Fruit fly (Drosophila melanogaster) whole organism, adult: Measurements from ENCODE around the gene ncd.

ENCODE experiments used
- CG11617 ChIP-seq: fragments of 200-800 bp; sonication (Bioruptor generic); optimal IDR thresholded peaks from 2 replicates; lab custom pipeline; 2017; ENCODE audit warnings: mild to moderate bottlenecking, missing biosample characterization, missing genetic modification reagents, missing genetic modification characterization
- CG12768 ChIP-seq: fragments of 200-800 bp; sonication (Bioruptor generic); optimal IDR thresholded peaks from 2 replicates; lab custom pipeline; 2017; ENCODE audit warnings: missing biosample characterization, missing genetic modification characterization, mild to moderate bottlenecking, moderate library complexity, missing genetic modification reagents
- CG14711 ChIP-seq: fragments of 200-800 bp; sonication (Bioruptor generic); optimal IDR thresholded peaks from 2 replicates; lab custom pipeline; 2018; ENCODE audit warnings: missing biosample characterization, mild to moderate bottlenecking, missing genetic modification characterization, moderate library complexity
- CG1620 ChIP-seq: fragments of 200-800 bp; sonication (Bioruptor generic); optimal IDR thresholded peaks from 2 replicates; lab custom pipeline; 2016; ENCODE audit warnings: missing biosample characterization, missing genetic modification characterization
- CG33017 ChIP-seq: fragments of 200-800 bp; sonication (Bioruptor generic); optimal IDR thresholded peaks from 2 replicates; lab custom pipeline; 2018; ENCODE audit warnings: missing biosample characterization, mild to moderate bottlenecking, missing genetic modification characterization, moderate library complexity
- CG5204 ChIP-seq: fragments of 200-800 bp; sonication (Bioruptor generic); optimal IDR thresholded peaks from 2 replicates; lab custom pipeline; 2016; ENCODE audit warnings: missing biosample characterization, missing genetic modification characterization
- CG7045 ChIP-seq: fragments of 200-800 bp; sonication (Bioruptor generic); optimal IDR thresholded peaks from 2 replicates; lab custom pipeline; 2017; ENCODE audit warnings: missing biosample characterization, mild to moderate bottlenecking, missing genetic modification characterization
- CG7101 ChIP-seq: fragments of 200-800 bp; sonication (Bioruptor generic); optimal IDR thresholded peaks from 2 replicates; lab custom pipeline; 2018; ENCODE audit warnings: missing biosample characterization, mild to moderate bottlenecking, missing genetic modification characterization, moderate library complexity
- Clk ChIP-seq: fragments of 200-800 bp; sonication (Bioruptor generic); optimal IDR thresholded peaks from 2 replicates; lab custom pipeline; 2017; ENCODE audit warnings: missing biosample characterization, missing genetic modification characterization
- Crg-1 ChIP-seq: fragments of 200-800 bp; sonication (Bioruptor generic); optimal IDR thresholded peaks from 2 replicates; lab custom pipeline; 2016; ENCODE audit warnings: missing biosample characterization, missing genetic modification characterization
- Hr96 ChIP-seq: fragments of 200-800 bp; sonication (Bioruptor generic); optimal IDR thresholded peaks from 2 replicates; lab custom pipeline; 2016; ENCODE audit warnings: missing biosample characterization, missing genetic modification characterization
- Mnt ChIP-seq: fragments of 200-800 bp; sonication (Bioruptor generic); optimal IDR thresholded peaks from 2 replicates; lab custom pipeline; 2016; ENCODE audit warnings: missing biosample characterization, mild to moderate bottlenecking, missing genetic modification characterization
- bab1 ChIP-seq: fragments of 200-800 bp; sonication (Bioruptor generic); optimal IDR thresholded peaks from 3 replicates; lab custom pipeline; 2019; ENCODE audit warnings: missing biosample characterization, mild to moderate bottlenecking, missing genetic modification characterization, moderate library complexity
- cic ChIP-seq: fragments of 200-800 bp; sonication (Bioruptor generic); optimal IDR thresholded peaks from 2 replicates; lab custom pipeline; 2017; ENCODE audit warnings: missing biosample characterization, mild to moderate bottlenecking, missing genetic modification characterization, moderate library complexity
- cnc ChIP-seq, 2 experiments: fragments of >200 bp; optimal IDR thresholded peaks; 2 replicates each; lab custom pipeline; 2017
- kay ChIP-seq: fragments of 200-800 bp; sonication (Bioruptor generic); peaks from one replicate; lab custom pipeline; 2016; ENCODE audit warnings: missing biosample characterization, missing genetic modification characterization, borderline replicate concordance
- ovo ChIP-seq: fragments of 200-800 bp; sonication (Bioruptor generic); optimal IDR thresholded peaks from 2 replicates; lab custom pipeline; 2016; ENCODE audit warnings: missing biosample characterization, missing genetic modification characterization
- pad ChIP-seq: fragments of 200-800 bp; sonication (Bioruptor generic); optimal IDR thresholded peaks from 3 replicates; lab custom pipeline; 2017; ENCODE audit warnings: missing biosample characterization, missing genetic modification characterization, mild to moderate bottlenecking, moderate library complexity, missing genetic modification reagents
- tj ChIP-seq: fragments of 200-800 bp; sonication (Bioruptor generic); optimal IDR thresholded peaks from 3 replicates; lab custom pipeline; 2017; ENCODE audit warnings: missing biosample characterization, mild to moderate bottlenecking, missing genetic modification characterization, moderate library complexity
- toe ChIP-seq: fragments of 200-800 bp; sonication (Bioruptor generic); optimal IDR thresholded peaks from 2 replicates; lab custom pipeline; 2016; ENCODE audit warnings: missing biosample characterization, missing genetic modification characterization

Gene ncd

dm6 chr3R:29786016-29786996, 20.6 kb downstream of the ncd start:
- no peak for TF ChIP-seq CG5204
- TF ChIP-seq tj (GFP tag; lab: Kevin White, UChicago), result peak; percentile 84
- TF ChIP-seq CG12768 (GFP tag; lab: Kevin White, UChicago), result no peak
- no peak for TF ChIP-seq cic
- peak; percentile 87 for TF ChIP-seq kay
- no peak for TF ChIP-seq CG7045 (GFP tag; lab: Kevin White, UChicago)
- no peak for TF ChIP-seq bab1 (GFP tag; lab: Kevin White, UChicago)
- TF ChIP-seq CG14711 (tag; lab: Kevin White, UChicago), result peak; percentile 37
- TF ChIP-seq CG1620 (GFP tag; lab: Kevin White, UChicago), result no peak

dm6 chr3R:29785242-29785641, 21.7 kb downstream of the ncd start:
- TF ChIP-seq CG7101, result no peak
- TF ChIP-seq CG11617 (GFP tag; lab: Kevin White, UChicago), result no peak
- TF ChIP-seq cnc (optimal IDR thresholded peaks at IDR 0.05; lab: Kevin White, UChicago), result no peak
- TF ChIP-seq CG14711 (tag; lab: Kevin White, UChicago), result no peak
- TF ChIP-seq CG12768 (GFP tag; lab: Kevin White, UChicago), result no peak
- TF ChIP-seq CG7045 (GFP tag; lab: Kevin White, UChicago), result no peak
- TF ChIP-seq Mnt (GFP tag; lab: Kevin White, UChicago), result no peak
- TF ChIP-seq Crg-1 (GFP tag; lab: Kevin White, UChicago), result no peak
- TF ChIP-seq toe, result no peak
- TF ChIP-seq Hr96 (GFP tag; lab: Kevin White, UChicago), result no peak
- no peak for TF ChIP-seq pad (GFP tag; lab: Kevin White, UChicago)
- TF ChIP-seq tj (GFP tag; lab: Kevin White, UChicago), result no peak
- no peak for TF ChIP-seq bab1 (GFP tag; lab: Kevin White, UChicago)

DNA sequence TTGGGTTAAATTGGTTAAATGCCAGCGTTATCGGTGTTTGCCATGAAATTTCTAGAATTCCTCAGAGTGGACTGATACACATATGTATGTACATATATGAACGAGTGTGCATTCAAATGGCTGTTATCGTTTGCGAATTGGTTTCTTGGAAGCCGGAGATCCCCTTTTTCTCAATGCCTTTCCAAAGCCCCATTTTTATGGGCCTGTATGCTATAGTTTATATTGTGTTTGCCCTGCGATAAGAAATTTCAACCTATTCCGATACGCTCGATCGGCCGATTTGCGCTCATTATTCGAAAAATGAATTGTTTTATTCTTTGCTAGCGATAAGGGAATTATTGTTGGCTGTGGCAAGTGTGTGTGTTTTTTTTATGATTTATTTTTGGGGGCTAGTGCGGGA, 23.7 kb downstream of the ncd start:
- TF ChIP-seq Mnt (GFP tag; lab: Kevin White, UChicago) (no peak), tj (GFP tag; lab: Kevin White, UChicago) (no peak), bab1 (GFP tag; lab: Kevin White, UChicago) (no peak), CG7045 (GFP tag; lab: Kevin White, UChicago) (no peak), ovo (GFP tag; lab: Kevin White, UChicago) (no peak), Clk (GFP tag; lab: Kevin White, UChicago) (no peak), CG1620 (GFP tag; lab: Kevin White, UChicago) (no peak), Hr96 (GFP tag; lab: Kevin White, UChicago) (no peak), cic (no peak), toe (no peak), CG11617 (GFP tag; lab: Kevin White, UChicago) (no peak), cnc (optimal IDR thresholded peaks at IDR 0.05; lab: Kevin White, UChicago) (no peak), CG12768 (GFP tag; lab: Kevin White, UChicago) (no peak), CG5204 (no peak), kay (no peak), CG14711 (tag; lab: Kevin White, UChicago) (no peak), CG7101 (no peak)

DNA sequence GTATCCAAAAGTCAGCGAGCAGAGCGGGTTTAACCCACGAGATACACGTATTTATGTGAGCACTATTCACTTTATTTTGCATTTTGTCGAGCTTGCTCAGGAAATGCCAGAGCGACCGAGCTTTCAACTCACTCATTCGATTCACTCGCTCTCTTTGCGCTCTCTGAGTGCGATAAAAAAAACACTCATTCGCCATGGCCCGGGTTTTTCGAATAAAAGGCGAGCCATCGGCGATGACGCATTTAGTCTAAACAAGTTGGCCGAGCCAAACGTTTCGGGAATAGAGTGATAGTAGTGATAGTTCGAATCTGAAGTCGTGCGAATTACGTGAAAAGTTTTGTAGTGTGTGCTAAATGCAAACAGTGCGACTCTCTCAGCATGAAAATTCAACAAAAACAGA, 24.6 kb downstream of the ncd start:
- TF ChIP-seq Clk (GFP tag; lab: Kevin White, UChicago) (no peak), tj (GFP tag; lab: Kevin White, UChicago) (peak; percentile 83), CG5204 (no peak), CG12768 (GFP tag; lab: Kevin White, UChicago) (peak; percentile 57), Mnt (GFP tag; lab: Kevin White, UChicago) (peak; percentile 82), Crg-1 (GFP tag; lab: Kevin White, UChicago) (peak; percentile 3), CG1620 (GFP tag; lab: Kevin White, UChicago) (no peak), cic (peak; percentile 86), CG7101 (peak; percentile 58), CG7045 (GFP tag; lab: Kevin White, UChicago) (no peak), bab1 (GFP tag; lab: Kevin White, UChicago) (peak; percentile 67), ovo (GFP tag; lab: Kevin White, UChicago) (no peak), cnc (optimal IDR thresholded peaks at IDR 0.05; lab: Kevin White, UChicago) (no peak), toe (peak; percentile 39), CG11617 (GFP tag; lab: Kevin White, UChicago) (peak; percentile 42), Hr96 (GFP tag; lab: Kevin White, UChicago) (no peak), CG14711 (tag; lab: Kevin White, UChicago) (peak; percentile 31), pad (GFP tag; lab: Kevin White, UChicago) (peak; percentile 10), kay (no peak), CG33017 (tag; lab: Kevin White, UChicago) (peak; percentile 57)

DNA sequence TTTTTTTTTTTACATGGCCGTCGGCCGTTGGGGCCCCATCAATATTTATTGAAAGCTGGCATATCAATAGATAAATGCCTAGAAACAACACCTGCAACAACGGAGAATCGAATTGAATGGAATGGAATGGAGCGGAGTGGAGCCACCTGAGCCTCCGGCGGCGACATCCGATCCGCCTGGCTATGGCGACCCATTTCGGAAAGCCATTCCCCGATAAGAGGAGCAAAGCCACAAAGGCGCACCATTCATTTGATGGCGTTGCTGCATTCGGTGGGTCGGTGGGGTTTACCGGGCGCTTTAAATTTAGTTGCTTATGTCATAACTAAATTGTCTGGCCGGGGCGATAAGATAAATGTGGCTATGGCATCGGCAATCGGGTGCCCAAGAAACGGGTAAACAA, 25.1 kb downstream of the ncd start:
- TF ChIP-seq tj (GFP tag; lab: Kevin White, UChicago) (no peak), cic (peak; percentile 45), CG7045 (GFP tag; lab: Kevin White, UChicago) (no peak)
